Fruit fly (Drosophila melanogaster) whole organism, adult: ENCODE results near the gene Art9.

ENCODE experiments used
- CG11617 ChIP-seq: fragments of 200-800 bp; sonication (Bioruptor generic); optimal IDR thresholded peaks from 2 replicates; lab custom pipeline; 2017; ENCODE audit warnings: mild to moderate bottlenecking, missing biosample characterization, missing genetic modification reagents, missing genetic modification characterization
- CG12768 ChIP-seq: fragments of 200-800 bp; sonication (Bioruptor generic); optimal IDR thresholded peaks from 2 replicates; lab custom pipeline; 2017; ENCODE audit warnings: missing biosample characterization, missing genetic modification characterization, mild to moderate bottlenecking, moderate library complexity, missing genetic modification reagents
- CG14711 ChIP-seq: fragments of 200-800 bp; sonication (Bioruptor generic); optimal IDR thresholded peaks from 2 replicates; lab custom pipeline; 2018; ENCODE audit warnings: missing biosample characterization, mild to moderate bottlenecking, missing genetic modification characterization, moderate library complexity
- CG1620 ChIP-seq: fragments of 200-800 bp; sonication (Bioruptor generic); optimal IDR thresholded peaks from 2 replicates; lab custom pipeline; 2016; ENCODE audit warnings: missing biosample characterization, missing genetic modification characterization
- CG33017 ChIP-seq: fragments of 200-800 bp; sonication (Bioruptor generic); optimal IDR thresholded peaks from 2 replicates; lab custom pipeline; 2018; ENCODE audit warnings: missing biosample characterization, mild to moderate bottlenecking, missing genetic modification characterization, moderate library complexity
- CG5204 ChIP-seq: fragments of 200-800 bp; sonication (Bioruptor generic); optimal IDR thresholded peaks from 2 replicates; lab custom pipeline; 2016; ENCODE audit warnings: missing biosample characterization, missing genetic modification characterization
- CG7045 ChIP-seq: fragments of 200-800 bp; sonication (Bioruptor generic); optimal IDR thresholded peaks from 2 replicates; lab custom pipeline; 2017; ENCODE audit warnings: missing biosample characterization, mild to moderate bottlenecking, missing genetic modification characterization
- CG7101 ChIP-seq: fragments of 200-800 bp; sonication (Bioruptor generic); optimal IDR thresholded peaks from 2 replicates; lab custom pipeline; 2018; ENCODE audit warnings: missing biosample characterization, mild to moderate bottlenecking, missing genetic modification characterization, moderate library complexity
- Clk ChIP-seq: fragments of 200-800 bp; sonication (Bioruptor generic); optimal IDR thresholded peaks from 2 replicates; lab custom pipeline; 2017; ENCODE audit warnings: missing biosample characterization, missing genetic modification characterization
- Crg-1 ChIP-seq: fragments of 200-800 bp; sonication (Bioruptor generic); optimal IDR thresholded peaks from 2 replicates; lab custom pipeline; 2016; ENCODE audit warnings: missing biosample characterization, missing genetic modification characterization
- Hr96 ChIP-seq: fragments of 200-800 bp; sonication (Bioruptor generic); optimal IDR thresholded peaks from 2 replicates; lab custom pipeline; 2016; ENCODE audit warnings: missing biosample characterization, missing genetic modification characterization
- Mnt ChIP-seq: fragments of 200-800 bp; sonication (Bioruptor generic); optimal IDR thresholded peaks from 2 replicates; lab custom pipeline; 2016; ENCODE audit warnings: missing biosample characterization, mild to moderate bottlenecking, missing genetic modification characterization
- bab1 ChIP-seq: fragments of 200-800 bp; sonication (Bioruptor generic); optimal IDR thresholded peaks from 3 replicates; lab custom pipeline; 2019; ENCODE audit warnings: missing biosample characterization, mild to moderate bottlenecking, missing genetic modification characterization, moderate library complexity
- cic ChIP-seq: fragments of 200-800 bp; sonication (Bioruptor generic); optimal IDR thresholded peaks from 2 replicates; lab custom pipeline; 2017; ENCODE audit warnings: missing biosample characterization, mild to moderate bottlenecking, missing genetic modification characterization, moderate library complexity
- cnc ChIP-seq, 2 experiments: fragments of >200 bp; optimal IDR thresholded peaks; 2 replicates each; lab custom pipeline; 2017
- kay ChIP-seq: fragments of 200-800 bp; sonication (Bioruptor generic); peaks from one replicate; lab custom pipeline; 2016; ENCODE audit warnings: missing biosample characterization, missing genetic modification characterization, borderline replicate concordance
- ovo ChIP-seq: fragments of 200-800 bp; sonication (Bioruptor generic); optimal IDR thresholded peaks from 2 replicates; lab custom pipeline; 2016; ENCODE audit warnings: missing biosample characterization, missing genetic modification characterization
- pad ChIP-seq: fragments of 200-800 bp; sonication (Bioruptor generic); optimal IDR thresholded peaks from 3 replicates; lab custom pipeline; 2017; ENCODE audit warnings: missing biosample characterization, missing genetic modification characterization, mild to moderate bottlenecking, moderate library complexity, missing genetic modification reagents
- tj ChIP-seq: fragments of 200-800 bp; sonication (Bioruptor generic); optimal IDR thresholded peaks from 3 replicates; lab custom pipeline; 2017; ENCODE audit warnings: missing biosample characterization, mild to moderate bottlenecking, missing genetic modification characterization, moderate library complexity
- toe ChIP-seq: fragments of 200-800 bp; sonication (Bioruptor generic); optimal IDR thresholded peaks from 2 replicates; lab custom pipeline; 2016; ENCODE audit warnings: missing biosample characterization, missing genetic modification characterization

Art9 gene

DNA sequence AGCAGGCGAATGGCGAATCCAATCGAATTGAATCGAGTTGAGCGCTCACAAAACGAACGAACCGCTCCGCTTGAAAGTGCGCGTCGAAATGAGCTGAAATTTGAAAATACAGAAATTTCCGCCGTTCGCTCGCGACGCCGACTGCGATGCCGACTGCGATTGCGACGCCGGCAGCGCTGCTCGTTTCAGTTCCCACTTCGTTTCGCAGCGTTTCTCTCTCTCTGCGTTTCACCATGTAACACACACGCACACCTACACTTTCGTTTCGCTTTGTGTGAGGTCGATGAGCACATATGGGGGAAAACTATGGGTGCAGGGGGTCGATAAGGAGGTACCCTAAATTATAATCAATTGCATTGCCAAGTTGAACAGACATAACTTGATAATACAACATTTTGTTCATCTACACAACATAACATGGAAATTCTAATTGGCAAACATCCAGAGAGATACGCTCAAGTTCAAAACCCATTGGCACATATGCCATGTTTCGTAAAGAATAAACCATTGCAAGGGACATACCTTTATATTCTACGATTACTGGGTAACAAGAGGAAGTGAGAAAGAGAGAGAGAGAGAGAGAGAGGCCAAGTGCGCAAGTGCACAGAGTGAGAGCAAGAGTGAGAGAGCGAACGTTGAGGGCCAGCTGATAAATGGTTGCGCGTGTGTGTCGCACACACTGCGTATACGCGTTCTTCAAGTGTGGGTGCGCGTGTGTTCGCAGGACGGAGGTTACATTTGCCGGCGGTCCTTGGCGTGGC is 40.2 kb upstream of the Art9 start:
- peak; percentile 91 for TF ChIP-seq CG7045 (GFP tag; lab: Kevin White, UChicago)
- peak; percentile 94 for TF ChIP-seq CG11617 (GFP tag; lab: Kevin White, UChicago)
- peak; percentile 95 for TF ChIP-seq Hr96
- peak; percentile 87 for TF ChIP-seq Mnt
- peak; percentile 78 for TF ChIP-seq CG1620 (GFP tag; lab: Kevin White, UChicago)
- peak; percentile 91 for TF ChIP-seq CG33017 (tag; lab: Kevin White, UChicago)
- TF ChIP-seq bab1 (GFP tag; lab: Kevin White, UChicago), result peak; percentile 93
- TF ChIP-seq CG12768 (GFP tag; lab: Kevin White, UChicago), result peak; percentile 95
- peak; percentile 79 for TF ChIP-seq tj
- TF ChIP-seq CG14711 (tag; lab: Kevin White, UChicago), result peak; percentile 87
- peak; percentile 73 for TF ChIP-seq Crg-1 (GFP tag; lab: Kevin White, UChicago)
- TF ChIP-seq cnc (optimal IDR thresholded peaks at IDR 0.05; lab: Kevin White, UChicago), result no peak
- TF ChIP-seq CG5204 (GFP tag; lab: Kevin White, UChicago), result peak; percentile 91
- TF ChIP-seq pad (GFP tag; lab: Kevin White, UChicago), result peak; percentile 84
- TF ChIP-seq cic (GFP tag; lab: Kevin White, UChicago), result peak; percentile 94
- TF ChIP-seq toe (GFP tag; lab: Kevin White, UChicago), result peak; percentile 91
- TF ChIP-seq ovo (GFP tag; lab: Kevin White, UChicago), result peak; percentile 19
- TF ChIP-seq Clk (GFP tag; lab: Kevin White, UChicago), result peak; percentile 91
- no peak for TF ChIP-seq kay (GFP tag; lab: Kevin White, UChicago)
- peak; percentile 92 for TF ChIP-seq CG7101 (tag; lab: Kevin White, UChicago)

DNA sequence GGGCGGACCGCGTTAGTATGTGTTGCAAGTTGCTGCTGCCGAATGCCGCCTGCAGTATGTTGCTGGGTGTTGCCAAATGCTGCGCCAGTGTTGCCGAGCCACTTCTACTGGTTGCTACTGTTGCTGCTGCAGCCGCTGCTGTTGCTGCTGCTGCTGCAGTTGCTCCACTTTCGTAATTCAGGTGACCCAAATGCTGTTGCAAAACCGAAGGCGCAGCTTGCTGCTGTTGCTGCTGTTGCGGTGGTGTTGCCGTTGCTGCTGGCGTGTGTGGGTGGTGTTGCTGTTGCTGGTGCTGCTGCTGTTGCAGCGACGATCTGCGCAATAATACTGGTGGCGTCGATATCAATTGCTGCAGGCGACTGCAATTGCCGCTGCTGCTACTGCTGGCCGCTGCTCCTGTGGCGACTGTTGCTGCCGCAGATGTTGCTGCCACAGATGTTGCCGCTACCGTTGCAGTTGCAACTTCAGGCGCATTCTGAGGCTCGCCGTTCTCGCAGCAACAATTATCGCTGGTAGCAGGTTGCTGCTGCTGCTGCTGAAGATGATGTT is 39.1 kb upstream of the Art9 start:
- TF ChIP-seq cic (GFP tag; lab: Kevin White, UChicago) (no peak), CG7101 (tag; lab: Kevin White, UChicago) (no peak), pad (GFP tag; lab: Kevin White, UChicago) (no peak)

DNA sequence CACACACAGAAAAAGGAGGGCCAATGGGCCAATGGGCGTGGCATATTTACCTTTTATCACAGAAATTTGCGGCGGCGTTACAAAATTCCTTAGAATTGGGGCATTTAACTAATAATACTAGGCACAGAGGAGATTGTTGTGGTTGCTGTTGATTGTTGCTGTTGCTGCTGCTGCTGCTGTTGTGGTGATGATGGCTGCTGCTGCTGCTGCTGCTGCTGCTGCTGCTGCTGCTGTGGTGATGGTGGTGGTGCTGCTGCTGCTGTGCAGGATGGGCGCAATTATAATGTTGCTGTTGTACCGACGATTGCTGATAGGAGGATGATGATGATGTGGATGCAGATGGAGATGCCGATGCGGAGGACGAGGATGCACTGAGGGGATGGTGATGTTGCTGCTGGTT is 38.3 kb upstream of the Art9 start:
- TF ChIP-seq Mnt (no peak), cic (GFP tag; lab: Kevin White, UChicago) (no peak), CG7045 (GFP tag; lab: Kevin White, UChicago) (no peak), CG7101 (tag; lab: Kevin White, UChicago) (no peak), CG33017 (tag; lab: Kevin White, UChicago) (no peak), CG5204 (GFP tag; lab: Kevin White, UChicago) (no peak), cnc (optimal IDR thresholded peaks at IDR 0.05; lab: Kevin White, UChicago) (no peak), tj (no peak), toe (GFP tag; lab: Kevin White, UChicago) (no peak), ovo (GFP tag; lab: Kevin White, UChicago) (no peak), Clk (GFP tag; lab: Kevin White, UChicago) (no peak), pad (GFP tag; lab: Kevin White, UChicago) (no peak), Hr96 (no peak)

DNA sequence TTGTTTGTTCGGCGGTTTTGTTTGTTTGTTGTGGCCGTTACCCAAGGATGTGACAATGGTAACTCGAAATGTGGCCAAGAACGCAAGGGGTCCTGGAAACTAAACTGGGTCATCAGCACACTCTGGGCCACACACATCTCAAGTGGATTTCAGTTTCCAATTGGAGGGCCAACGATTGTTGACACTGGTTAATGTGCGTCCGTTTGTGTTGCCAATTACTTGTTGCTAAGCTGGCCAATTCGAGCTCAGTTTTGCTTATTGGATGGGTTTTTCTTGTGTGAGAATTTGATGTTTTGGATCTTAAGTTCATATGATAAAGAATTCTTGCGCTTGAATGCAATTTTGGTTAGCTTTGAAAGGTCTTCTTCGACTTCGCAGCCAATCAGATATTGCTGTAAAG is 37.7 kb upstream of the Art9 start:
- no peak for TF ChIP-seq tj
- TF ChIP-seq CG1620 (GFP tag; lab: Kevin White, UChicago), result no peak
- no peak for TF ChIP-seq CG5204 (GFP tag; lab: Kevin White, UChicago)

DNA sequence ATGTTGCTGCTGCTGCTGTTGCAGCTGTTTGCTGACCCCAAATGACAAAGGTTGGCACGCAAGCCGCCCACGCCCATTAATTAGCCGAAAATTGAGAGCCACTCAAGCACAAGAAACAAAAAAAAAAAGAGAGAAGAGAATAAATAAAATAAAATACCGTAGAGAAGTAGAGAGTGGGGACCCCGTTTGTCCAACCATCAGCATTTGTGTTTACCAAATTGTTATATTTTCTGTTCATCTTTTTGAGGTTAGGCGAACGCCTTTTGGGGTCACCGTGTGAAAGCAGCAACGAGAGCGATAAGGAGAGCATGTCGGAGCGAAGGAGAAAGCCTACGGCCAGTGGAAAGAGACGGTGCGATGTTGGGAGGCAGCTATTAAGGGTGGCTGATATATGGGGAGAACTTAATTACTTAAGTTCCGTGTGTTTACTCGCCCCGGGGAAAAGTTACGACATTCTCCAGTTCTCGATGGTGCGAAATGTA is 34.9 kb upstream of the Art9 start:
- TF ChIP-seq ovo (GFP tag; lab: Kevin White, UChicago) (no peak), CG1620 (GFP tag; lab: Kevin White, UChicago) (no peak), cic (GFP tag; lab: Kevin White, UChicago) (no peak), CG7045 (GFP tag; lab: Kevin White, UChicago) (no peak), Hr96 (no peak), kay (GFP tag; lab: Kevin White, UChicago) (no peak), CG11617 (GFP tag; lab: Kevin White, UChicago) (no peak), pad (GFP tag; lab: Kevin White, UChicago) (no peak), tj (no peak), cnc (optimal IDR thresholded peaks at IDR 0.05; lab: Kevin White, UChicago) (no peak), CG33017 (tag; lab: Kevin White, UChicago) (no peak), Crg-1 (GFP tag; lab: Kevin White, UChicago) (no peak), Clk (GFP tag; lab: Kevin White, UChicago) (no peak), CG7101 (tag; lab: Kevin White, UChicago) (no peak), CG14711 (tag; lab: Kevin White, UChicago) (no peak), toe (GFP tag; lab: Kevin White, UChicago) (no peak), CG12768 (GFP tag; lab: Kevin White, UChicago) (no peak), bab1 (GFP tag; lab: Kevin White, UChicago) (no peak), CG5204 (GFP tag; lab: Kevin White, UChicago) (no peak)
